Worm (Caenorhabditis elegans): Measurements from ENCODE around the gene ndub-11.
A peak's percentile ranks its signal among the peaks of the same experiment; 100 is the strongest.

The ndub-11 gene

ce11 chrIV:8107502-8107901, 22.5 kb downstream of the ndub-11 start, which contains the start of gene rabs-5:
TSS of gene rabs-5 (minus strand) at chrIV:8107602.
- TF ChIP-seq nfyb-1 (GFP tag; IDR thresholded peaks at IDR 0.05) (no peak), lin-26 (GFP tag; IDR thresholded peaks at IDR 0.05) (no peak), nhr-120 (GFP tag; IDR thresholded peaks at IDR 0.05) (no peak), F49E8.2 (tag; optimal IDR thresholded peaks at IDR 0.05; ENCODE audit: insufficient read depth) (peak; percentile 4), dpff-1 (tag; optimal IDR thresholded peaks at IDR 0.05) (no peak), ZK185.1 (tag; optimal IDR thresholded peaks at IDR 0.05; ENCODE audit: poor library complexity, severe bottlenecking) (no peak)

DNA sequence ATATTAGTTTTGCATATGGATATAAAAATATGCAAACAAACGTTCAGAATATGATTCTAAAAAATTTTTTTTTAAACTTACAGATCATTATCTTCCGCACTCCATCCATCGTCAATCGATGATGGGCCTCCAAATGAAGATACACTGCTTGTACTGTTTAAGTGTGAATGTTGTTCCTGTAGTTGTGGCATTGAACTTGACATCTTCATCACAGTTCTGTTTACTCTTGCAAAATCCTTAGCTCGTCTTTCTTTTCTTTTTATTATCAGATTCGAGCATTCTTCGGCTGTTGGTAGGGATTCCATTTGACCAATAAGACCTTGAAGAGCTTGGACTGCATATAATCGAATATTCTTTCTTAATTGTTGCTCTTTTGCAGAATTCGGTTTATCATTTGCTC, 24.9 kb downstream of the ndub-11 start:
- no peak for TF ChIP-seq ztf-18 (tag; optimal IDR thresholded peaks at IDR 0.05)
- TF ChIP-seq ama-1 (optimal IDR thresholded peaks at IDR 0.05) = no peak
- TF ChIP-seq ama-1 (GFP tag; optimal IDR thresholded peaks at IDR 0.05) = no peak
- no peak for TF ChIP-seq F10E7.11 (tag; optimal IDR thresholded peaks at IDR 0.05)
- no peak for TF ChIP-seq nhr-80 (tag; optimal IDR thresholded peaks at IDR 0.05)
- TF ChIP-seq F55B11.4 (tag; optimal IDR thresholded peaks at IDR 0.05; ENCODE audit: borderline replicate concordance, insufficient read depth) = no peak
- TF ChIP-seq F52B5.7 (tag; optimal IDR thresholded peaks at IDR 0.05) = no peak
- no peak for TF ChIP-seq ceh-79 (tag; optimal IDR thresholded peaks at IDR 0.05)
- TF ChIP-seq nhr-179 (tag; optimal IDR thresholded peaks at IDR 0.05) = no peak
- TF ChIP-seq madf-8 (GFP tag; conservative IDR thresholded peaks at IDR 0.05) = no peak
- TF ChIP-seq lir-1 (GFP tag; conservative IDR thresholded peaks at IDR 0.05) = no peak
- no peak for TF ChIP-seq repo-1 (tag; optimal IDR thresholded peaks at IDR 0.05)
- TF ChIP-seq F39B2.1 (GFP tag; IDR thresholded peaks at IDR 0.05) = no peak
- TF ChIP-seq bed-2 (GFP tag; IDR thresholded peaks at IDR 0.05) = no peak
- no peak for TF ChIP-seq aptf-2 (GFP tag; conservative IDR thresholded peaks at IDR 0.05)
- TF ChIP-seq madf-3 (GFP tag; IDR thresholded peaks at IDR 0.05) = no peak
- TF ChIP-seq egl-18 (GFP tag; IDR thresholded peaks at IDR 0.05) = no peak
- TF ChIP-seq egl-44 (GFP tag; IDR thresholded peaks at IDR 0.05) = no peak
- TF ChIP-seq hmg-20 (GFP tag; IDR thresholded peaks at IDR 0.05) = no peak
- no peak for TF ChIP-seq madf-6 (GFP tag; IDR thresholded peaks at IDR 0.05)

DNA sequence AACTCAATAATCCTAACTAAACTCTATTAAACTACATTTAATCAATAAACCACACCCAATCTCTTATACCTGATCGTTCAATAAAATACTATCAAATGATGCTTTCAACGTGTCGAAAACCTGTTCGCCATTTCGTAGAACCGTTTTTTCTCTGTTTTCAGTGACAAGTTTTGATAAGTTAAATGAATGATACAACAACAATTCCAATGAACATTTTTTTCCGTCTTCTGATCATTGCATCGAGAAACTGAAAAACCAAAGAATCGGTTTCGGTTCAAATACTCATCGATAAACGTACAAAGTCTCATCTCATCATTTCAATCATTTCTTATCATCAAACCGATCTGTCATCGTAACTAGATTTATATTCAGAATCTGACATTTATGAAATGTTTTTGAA, 26.8 kb downstream of the ndub-11 start:
- TF ChIP-seq C06A6.2 (GFP tag; conservative IDR thresholded peaks at IDR 0.05) = no peak
- TF ChIP-seq rec-8 (tag; optimal IDR thresholded peaks at IDR 0.05) = no peak
- peak; percentile 16 for TF ChIP-seq ztf-26 (tag; optimal IDR thresholded peaks at IDR 0.05)
- peak; percentile 22 for TF ChIP-seq lin-40 (tag; optimal IDR thresholded peaks at IDR 0.05)
- TF ChIP-seq Y95B8A.8 (GFP tag; IDR thresholded peaks at IDR 0.05) = no peak
- TF ChIP-seq cebp-1 (GFP tag; IDR thresholded peaks at IDR 0.05) = no peak
- TF ChIP-seq cebp-1 (tag; optimal IDR thresholded peaks at IDR 0.05) = no peak
- TF ChIP-seq rcor-1 (GFP tag; IDR thresholded peaks at IDR 0.05) = no peak
- TF ChIP-seq efl-1 (GFP tag; optimal IDR thresholded peaks at IDR 0.05) = no peak
- no peak for TF ChIP-seq somi-1 (GFP tag; optimal IDR thresholded peaks at IDR 0.05)

ce11 chrIV:8102231-8102630, 27.8 kb downstream of the ndub-11 start, which contains the start of gene Y42H9AR.5:
TSS of gene Y42H9AR.5 (plus strand) at chrIV:8102531.
- TF ChIP-seq ama-1 (optimal IDR thresholded peaks at IDR 0.05) (no peak), ama-1 (GFP tag; optimal IDR thresholded peaks at IDR 0.05) (no peak), gei-17 (GFP tag; optimal IDR thresholded peaks at IDR 0.05) (no peak), sea-2 (GFP tag; IDR thresholded peaks at IDR 0.05) (no peak), F22D6.2 (tag; optimal IDR thresholded peaks at IDR 0.05) (no peak), pbrm-1 (GFP tag; IDR thresholded peaks at IDR 0.05) (no peak), ceh-79 (tag; optimal IDR thresholded peaks at IDR 0.05) (no peak), nhr-120 (GFP tag; IDR thresholded peaks at IDR 0.05) (no peak), madf-10 (tag; optimal IDR thresholded peaks at IDR 0.05) (no peak), egl-44 (GFP tag; IDR thresholded peaks at IDR 0.05) (no peak), mxl-1 (tag; optimal IDR thresholded peaks at IDR 0.05) (no peak), K11D2.4 (GFP tag; IDR thresholded peaks at IDR 0.05) (no peak), B0019.2 (GFP tag; conservative IDR thresholded peaks at IDR 0.05) (no peak), snpc-1.1 (tag; optimal IDR thresholded peaks at IDR 0.05; ENCODE audit: insufficient read depth) (no peak), dox-1 (GFP tag; IDR thresholded peaks at IDR 0.05) (no peak), let-526 (GFP tag; IDR thresholded peaks at IDR 0.05) (no peak), ztf-18 (tag; optimal IDR thresholded peaks at IDR 0.05) (no peak)
